Fruit fly (Drosophila melanogaster) whole organism, wandering third instar larva: ENCODE data around the gene AlaRS.
A peak's percentile ranks its signal among the peaks of the same experiment; 100 is the strongest.

Experiments
- Abd-B ChIP-seq: fragments of >200 bp; optimal IDR thresholded peaks from 2 replicates; lab custom pipeline; 2017; ENCODE audit warnings: missing biosample characterization, missing genetic modification characterization
- CG9705 ChIP-seq: fragments of 200-800 bp; sonication (Bioruptor generic); optimal IDR thresholded peaks from 2 replicates; lab custom pipeline; 2018; ENCODE audit warnings: missing biosample characterization, mild to moderate bottlenecking, missing genetic modification characterization
- CrebA ChIP-seq: fragments of 200-800 bp; sonication (Bioruptor generic); optimal IDR thresholded peaks from 2 replicates; lab custom pipeline; 2016; ENCODE audit warnings: missing biosample characterization, mild to moderate bottlenecking, missing genetic modification characterization, borderline replicate concordance
- Dfd ChIP-seq: fragments of >200 bp; optimal IDR thresholded peaks from 2 replicates; lab custom pipeline; 2017; ENCODE audit warnings: missing biosample characterization, missing genetic modification characterization
- Dif ChIP-seq: fragments of 200-275, 200-300 bp; sonication (Bioruptor generic); optimal IDR thresholded peaks from 2 replicates; lab custom pipeline; 2018; ENCODE audit warnings: missing biosample characterization, missing genetic modification characterization; ENCODE audit not compliant: partially characterized antibody
- HLH106 ChIP-seq: fragments of 200-800 bp; optimal IDR thresholded peaks from 3 replicates; lab custom pipeline; 2019; ENCODE audit warnings: missing biosample characterization, mild to moderate bottlenecking, missing genetic modification characterization, moderate library complexity
- Hnf4 ChIP-seq: fragments of 200-800 bp; sonication (Bioruptor generic); optimal IDR thresholded peaks from 2 replicates; lab custom pipeline; 2016; ENCODE audit warnings: missing biosample characterization, mild to moderate bottlenecking, missing genetic modification characterization
- Hr78 ChIP-seq: fragments of >200 bp; optimal IDR thresholded peaks from 2 replicates; lab custom pipeline; 2017; ENCODE audit warnings: missing biosample characterization, missing genetic modification characterization
- Hr83 ChIP-seq: fragments of 200-300 bp; sonication (Bioruptor generic); optimal IDR thresholded peaks from 2 replicates; lab custom pipeline; 2016; ENCODE audit warnings: missing biosample characterization, mild to moderate bottlenecking, missing genetic modification characterization, moderate library complexity; ENCODE audit not compliant: poor library complexity, severe bottlenecking
- Mio ChIP-seq: sonication (Bioruptor generic); optimal IDR thresholded peaks from 2 replicates; lab custom pipeline; 2016; ENCODE audit warnings: missing biosample characterization, missing genetic modification characterization
- Myc ChIP-seq: fragments of >200 bp; optimal IDR thresholded peaks from 2 replicates; lab custom pipeline; 2017
- OdsH ChIP-seq: fragments of 200-800 bp; sonication (Bioruptor generic); optimal IDR thresholded peaks from 2 replicates; lab custom pipeline; 2016; ENCODE audit warnings: missing biosample characterization, mild to moderate bottlenecking, missing genetic modification characterization
- Sp1 ChIP-seq: fragments of 200-800 bp; sonication (Bioruptor generic); optimal IDR thresholded peaks from 3 replicates; lab custom pipeline; 2019; ENCODE audit warnings: missing biosample characterization, mild to moderate bottlenecking, missing genetic modification characterization, moderate library complexity
- Vsx2 ChIP-seq: fragments of 200-300, 225-300 bp; sonication (Bioruptor generic); optimal IDR thresholded peaks from 2 replicates; lab custom pipeline; 2018; ENCODE audit warnings: missing biosample characterization, missing genetic modification characterization; ENCODE audit not compliant: partially characterized antibody
- br ChIP-seq: fragments of 200-800 bp; sonication (Bioruptor generic); optimal IDR thresholded peaks from 2 replicates; lab custom pipeline; 2016; ENCODE audit warnings: missing biosample characterization, missing genetic modification characterization
- dl ChIP-seq, 2 experiments: fragments of 175-275, 200-275 bp in 1 of 2; fragments of 200-275 bp in 1 of 2; sonication (Bioruptor generic); optimal IDR thresholded peaks; lab custom pipeline; 2018; ENCODE audit warnings: mild to moderate bottlenecking in 2 of 2, missing biosample characterization in 2 of 2, missing genetic modification characterization in 2 of 2, moderate library complexity in 2 of 2; ENCODE audit not compliant: partially characterized antibody in 2 of 2, insufficient read depth in 1 of 2
- dmrt93B ChIP-seq: fragments of 200-800 bp; sonication (Bioruptor generic); optimal IDR thresholded peaks from 2 replicates; lab custom pipeline; 2018; ENCODE audit warnings: missing biosample characterization, mild to moderate bottlenecking, missing genetic modification characterization
- dsf ChIP-seq: sonication (Bioruptor generic); optimal IDR thresholded peaks from 2 replicates; lab custom pipeline; 2016; ENCODE audit warnings: missing biosample characterization, missing genetic modification characterization, borderline replicate concordance
- ey ChIP-seq: fragments of 200-800 bp; sonication (Bioruptor generic); optimal IDR thresholded peaks from 2 replicates; lab custom pipeline; 2016; ENCODE audit warnings: missing biosample characterization, missing genetic modification characterization
- foxo ChIP-seq, 2 experiments: fragments of 200-800 bp; sonication (Bioruptor generic); optimal IDR thresholded peaks; 2 replicates in 1 of 2; 3 replicates in 1 of 2; lab custom pipeline; 2016 to 2017; ENCODE audit warnings: missing biosample characterization in 2 of 2, missing genetic modification characterization in 2 of 2
- fru ChIP-seq: fragments of 200-800 bp; sonication (Bioruptor generic); optimal IDR thresholded peaks from 3 replicates; lab custom pipeline; 2016; ENCODE audit warnings: missing biosample characterization, mild to moderate bottlenecking, missing genetic modification characterization
- lola ChIP-seq: fragments of >200 bp; optimal IDR thresholded peaks from 2 replicates; lab custom pipeline; 2017; ENCODE audit warnings: missing biosample characterization, missing genetic modification characterization
- pan ChIP-seq: fragments of >200 bp; optimal IDR thresholded peaks from 2 replicates; lab custom pipeline; 2017
- psq ChIP-seq: fragments of 200-800 bp; sonication (Bioruptor generic); optimal IDR thresholded peaks from 3 replicates; lab custom pipeline; 2017; ENCODE audit warnings: missing biosample characterization, mild to moderate bottlenecking, missing genetic modification characterization, moderate library complexity
- rgr ChIP-seq: fragments of 200-800 bp; sonication (Bioruptor generic); optimal IDR thresholded peaks from 3 replicates; lab custom pipeline; 2016; ENCODE audit warnings: missing biosample characterization, mild to moderate bottlenecking, missing genetic modification characterization
- sage ChIP-seq: fragments of 200-800 bp; sonication (Bioruptor generic); optimal IDR thresholded peaks from 2 replicates; lab custom pipeline; 2016; ENCODE audit warnings: missing biosample characterization, mild to moderate bottlenecking, missing genetic modification characterization
- sv ChIP-seq: fragments of 200-800 bp; sonication (Bioruptor generic); optimal IDR thresholded peaks from 3 replicates; lab custom pipeline; 2016; ENCODE audit warnings: missing biosample characterization, missing genetic modification characterization
- woc ChIP-seq: sonication (Bioruptor generic); optimal IDR thresholded peaks from 2 replicates; lab custom pipeline; 2016; ENCODE audit warnings: missing biosample characterization, mild to moderate bottlenecking, missing genetic modification characterization

Gene AlaRS

dm6 chr2L:8399863-8400598 is 18.5 kb upstream of the AlaRS start, which contains the start of gene CG31898:
Gene CG31898 (plus strand): TSS chr2L:8400421.
- TF ChIP-seq lola (GFP tag; lab: Kevin White, UChicago) (no peak), sage (GFP tag; lab: Kevin White, UChicago) (peak; percentile 26)
- TF ChIP-seq, all 38 proteins: peak for 1

- TF ChIP-seq sv (GFP tag; lab: Kevin White, UChicago) (no peak), psq (GFP tag; lab: Kevin White, UChicago) (no peak), Hr78 (GFP tag; lab: Kevin White, UChicago) (no peak), br (GFP tag; lab: Kevin White, UChicago) (no peak), fru (GFP tag; lab: Kevin White, UChicago) (no peak), Sp1 (GFP tag; lab: Kevin White, UChicago) (no peak), CG9705 (GFP tag; lab: Kevin White, UChicago) (no peak), foxo (GFP tag; optimal IDR thresholded peaks at IDR 0.05; lab: Kevin White, UChicago) (no peak), Hnf4 (GFP tag; lab: Kevin White, UChicago) (no peak), Dfd (GFP tag; lab: Kevin White, UChicago) (no peak)
- TF ChIP-seq, all 38 proteins: peak for 0
Observed at dm6 chr2L:8398721-8399120, 17.2 kb upstream of the AlaRS start, which contains the start of gene CG13386. Gene CG13386 (plus strand): TSS chr2L:8399021.

- TF ChIP-seq OdsH (no peak), pan (no peak), HLH106 (tag; lab: Kevin White, UChicago) (no peak), sage (GFP tag; lab: Kevin White, UChicago) (no peak), dl (GFP tag; optimal IDR thresholded peaks at IDR 0.05; lab: Kevin White, UChicago; ENCODE audit: insufficient read depth in 1 of 2, partially characterized antibody in 2 of 2) (no peak), br (GFP tag; lab: Kevin White, UChicago) (no peak), Dif (no peak)
Observed at dm6 chr2L:8395996-8396699, 14.6 kb upstream of the AlaRS start, which contains the start of the genes Peritrophin-15a and CG13385. Gene Peritrophin-15a (minus strand): TSS chr2L:8396096. Gene CG13385 (plus strand): TSS chr2L:8396649.

dm6 chr2L:8394840-8395239 is 13.3 kb upstream of the AlaRS start, which contains the start of gene Peritrophin-15b:
Gene Peritrophin-15b (minus strand): TSS chr2L:8394940.
- no peak for TF ChIP-seq dmrt93B (GFP tag; lab: Kevin White, UChicago)
- TF ChIP-seq woc (GFP tag; lab: Kevin White, UChicago), result no peak
- TF ChIP-seq rgr (GFP tag; lab: Kevin White, UChicago), result no peak
- TF ChIP-seq Dif, result no peak
- TF ChIP-seq Mio (GFP tag; lab: Kevin White, UChicago), result no peak
- no peak for TF ChIP-seq Sp1 (GFP tag; lab: Kevin White, UChicago)
- TF ChIP-seq Hnf4 (GFP tag; lab: Kevin White, UChicago), result no peak
- no peak for TF ChIP-seq Myc (lab: Kevin White, UChicago)
- no peak for TF ChIP-seq Vsx2 (GFP tag; lab: Kevin White, UChicago)
- no peak for TF ChIP-seq ey (GFP tag; lab: Kevin White, UChicago)
- no peak for TF ChIP-seq CG9705 (GFP tag; lab: Kevin White, UChicago)
- no peak for TF ChIP-seq fru (GFP tag; lab: Kevin White, UChicago)
- TF ChIP-seq Dfd (GFP tag; lab: Kevin White, UChicago), result no peak
- no peak for TF ChIP-seq sv (GFP tag; lab: Kevin White, UChicago)
- no peak for TF ChIP-seq pan

dm6 chr2L:8394180-8394579 is 12.6 kb upstream of the AlaRS start, which contains the start of gene lectin-29Ca:
Gene lectin-29Ca (minus strand): TSS chr2L:8394280.
- TF ChIP-seq CrebA (no peak), dsf (GFP tag; lab: Kevin White, UChicago) (no peak), woc (GFP tag; lab: Kevin White, UChicago) (no peak)
- TF ChIP-seq, all 38 proteins: peak for 0

- TF ChIP-seq psq (GFP tag; lab: Kevin White, UChicago) (no peak), HLH106 (tag; lab: Kevin White, UChicago) (no peak), Hr83 (no peak), Abd-B (GFP tag; lab: Kevin White, UChicago) (no peak), CG9705 (GFP tag; lab: Kevin White, UChicago) (no peak), Sp1 (GFP tag; lab: Kevin White, UChicago) (no peak), Dif (no peak)
Observed at dm6 chr2L:8393122-8393521, 11.6 kb upstream of the AlaRS start, which contains the start of gene Acp29AB. Gene Acp29AB (minus strand): TSS chr2L:8393222.
